Worm (Caenorhabditis elegans) whole organism, L1 larva: ENCODE data around the gene clec-52.

Experiments used
- zag-1 ChIP-seq: fragments of 150-350 bp; optimal IDR thresholded peaks from 2 replicates; lab custom pipeline; 2014; ENCODE audit warnings: missing biosample characterization, missing genetic modification characterization
- ztf-4 ChIP-seq: fragments of 150-350 bp; optimal IDR thresholded peaks from 2 replicates; lab custom pipeline; 2014; ENCODE audit warnings: missing biosample characterization, missing genetic modification characterization

DNA sequence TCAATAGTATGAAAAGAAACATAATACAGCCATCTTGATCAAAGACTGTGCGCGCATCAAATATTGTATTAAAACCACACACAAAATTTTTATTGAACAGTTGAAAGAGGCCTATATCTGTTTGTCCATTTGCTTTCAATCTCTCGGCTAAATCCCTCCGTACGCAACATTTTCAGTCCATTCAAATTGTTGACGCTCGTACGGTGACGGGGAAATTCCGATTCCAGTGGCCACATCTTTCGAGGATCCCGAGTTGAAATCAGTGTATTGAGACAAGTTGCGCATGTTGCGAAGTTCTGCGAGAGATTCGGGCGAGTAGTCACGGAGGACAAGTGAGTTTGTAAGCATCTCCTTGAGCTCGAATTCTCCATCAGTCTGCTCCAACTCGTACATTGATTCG, 4.0 kb downstream of the clec-52 start:
- TF ChIP-seq ztf-4 (tag; lab: Kevin White, UChicago) (no peak), zag-1 (no peak)
